Worm (Caenorhabditis elegans) whole organism, young adult: ENCODE data around the gene Y54E2A.9.

Experiments
- B0261.1 ChIP-seq: sonication (generic microtip); optimal IDR thresholded peaks from 2 replicates; lab custom pipeline; 2016; ENCODE audit warnings: mild to moderate bottlenecking, missing genetic modification characterization, moderate library complexity, missing compliant biosample characterization
- B0336.3 ChIP-seq: fragments of 200-800 bp; sonication (Bioruptor generic); IDR thresholded peaks from 2 replicates; pipeline ENCODE4 v1.3.6; 2022; ENCODE audit warnings: missing genetic modification characterization, missing compliant biosample characterization
- C06A6.2 ChIP-seq: fragments of 200-800 bp; sonication (Bioruptor generic); conservative IDR thresholded peaks from 2 replicates; pipeline ENCODE4 v1.3.6; 2022; ENCODE audit warnings: missing genetic modification characterization, missing compliant biosample characterization
- F49E8.2 ChIP-seq: sonication (generic microtip); optimal IDR thresholded peaks from 3 replicates; lab custom pipeline; 2017; ENCODE audit warnings: missing genetic modification characterization, mild to moderate bottlenecking, missing compliant biosample characterization, antibody characterized with exemption, moderate library complexity; ENCODE audit not compliant: insufficient read depth
- F55B11.4 ChIP-seq: sonication (generic microtip); optimal IDR thresholded peaks from 2 replicates; lab custom pipeline; 2016; ENCODE audit warnings: missing compliant biosample characterization, missing genetic modification characterization, borderline replicate concordance; ENCODE audit not compliant: insufficient read depth
- Y53F4B.3 ChIP-seq: fragments of 200-800 bp; sonication (Bioruptor generic); IDR thresholded peaks from 2 replicates; pipeline ENCODE4 v1.3.6; 2022; ENCODE audit warnings: missing genetic modification reagents, missing genetic modification characterization, missing compliant biosample characterization
- Y53G8AR.9 ChIP-seq: fragments of 200-800 bp; sonication (Bioruptor generic); conservative IDR thresholded peaks from 2 replicates; pipeline ENCODE4 v1.3.6; 2022; ENCODE audit warnings: missing genetic modification reagents, missing genetic modification characterization, missing compliant biosample characterization
- Y56A3A.18 ChIP-seq: fragments of 200-800 bp; sonication (Bioruptor generic); IDR thresholded peaks from 2 replicates; pipeline ENCODE4 v1.3.6; 2022; ENCODE audit warnings: missing genetic modification reagents, missing genetic modification characterization, missing compliant biosample characterization
- ZK185.1 ChIP-seq: sonication (generic microtip); optimal IDR thresholded peaks from 2 replicates; lab custom pipeline; 2016; ENCODE audit warnings: mild to moderate bottlenecking, missing genetic modification characterization, missing compliant biosample characterization; ENCODE audit not compliant: poor library complexity, severe bottlenecking
- athp-1 ChIP-seq: sonication (generic microtip); optimal IDR thresholded peaks from 2 replicates; lab custom pipeline; 2017; ENCODE audit warnings: mild to moderate bottlenecking, missing genetic modification characterization, missing compliant biosample characterization
- ccch-3 ChIP-seq: fragments of 200-800 bp; sonication (Bioruptor generic); optimal IDR thresholded peaks from 2 replicates; lab custom pipeline; 2018; ENCODE audit warnings: mild to moderate bottlenecking, missing genetic modification characterization, missing compliant biosample characterization
- cebp-1 ChIP-seq, 2 experiments: fragments of 200-800 bp in 1 of 2; sonication (Bioruptor generic) in 1 of 2; sonication (generic microtip) in 1 of 2; IDR thresholded peaks in 1 of 2; optimal IDR thresholded peaks in 1 of 2; 2 replicates each; pipeline versions ENCODE4 v1.3.6 to Lab custom; 2017 to 2022; ENCODE audit warnings: missing compliant biosample characterization in 2 of 2, missing genetic modification characterization in 2 of 2, mild to moderate bottlenecking in 1 of 2, missing genetic modification reagents in 1 of 2, moderate library complexity in 1 of 2
- cebp-2 ChIP-seq: fragments of 200-800 bp; sonication (Bioruptor generic); IDR thresholded peaks from 2 replicates; pipeline ENCODE4 v1.3.6; 2022; ENCODE audit warnings: missing genetic modification characterization, missing compliant biosample characterization
- ceh-58 ChIP-seq: fragments of 200-800 bp; sonication (Bioruptor generic); IDR thresholded peaks from 2 replicates; pipeline ENCODE4 v1.3.6; 2022; ENCODE audit warnings: missing genetic modification characterization, missing compliant biosample characterization
- ceh-79 ChIP-seq: sonication (generic microtip); optimal IDR thresholded peaks from 2 replicates; lab custom pipeline; 2017; ENCODE audit warnings: mild to moderate bottlenecking, missing genetic modification characterization, missing compliant biosample characterization
- die-1 ChIP-seq: sonication (generic microtip); optimal IDR thresholded peaks from 2 replicates; lab custom pipeline; 2016; ENCODE audit warnings: missing genotype, mild to moderate bottlenecking, missing genetic modification characterization, missing compliant biosample characterization
- dox-1 ChIP-seq: fragments of 200-800 bp; sonication (Bioruptor generic); IDR thresholded peaks from 2 replicates; pipeline ENCODE4 v1.3.6; 2022; ENCODE audit warnings: missing genetic modification reagents, missing genetic modification characterization, missing compliant biosample characterization
- dpl-1 ChIP-seq: fragments of 150-350 bp; optimal IDR thresholded peaks from 2 replicates; lab custom pipeline; 2014; ENCODE audit warnings: missing biosample characterization, missing genetic modification reagents, missing genetic modification characterization
- efl-1 ChIP-seq: fragments of 150-350 bp; optimal IDR thresholded peaks from 2 replicates; lab custom pipeline; 2014; ENCODE audit warnings: missing biosample characterization, missing genetic modification reagents, missing genetic modification characterization
- fkh-3 ChIP-seq: sonication (generic microtip); optimal IDR thresholded peaks from 2 replicates; lab custom pipeline; 2016; ENCODE audit warnings: mild to moderate bottlenecking, missing genetic modification characterization, missing compliant biosample characterization
- gei-17 ChIP-seq: fragments of 200-800 bp; sonication (Bioruptor generic); optimal IDR thresholded peaks from 2 replicates; lab custom pipeline; 2018; ENCODE audit warnings: mild to moderate bottlenecking, missing genetic modification characterization, missing compliant biosample characterization
- hsf-1 ChIP-seq: fragments of 200-800 bp; sonication (Bioruptor generic); IDR thresholded peaks from 2 replicates; pipeline ENCODE4 v1.3.6; 2022; ENCODE audit warnings: missing genetic modification reagents, missing genetic modification characterization, missing compliant biosample characterization
- let-526 ChIP-seq: fragments of 200-800 bp; sonication (Bioruptor generic); IDR thresholded peaks from 2 replicates; pipeline ENCODE4 v1.3.6; 2022; ENCODE audit warnings: missing genetic modification reagents, missing genetic modification characterization, missing compliant biosample characterization
- lin-26 ChIP-seq: fragments of 200-800 bp; sonication (Bioruptor generic); IDR thresholded peaks from 2 replicates; pipeline ENCODE4 v1.3.6; 2022; ENCODE audit warnings: missing genetic modification reagents, missing genetic modification characterization, missing compliant biosample characterization
- lin-35 ChIP-seq, 3 experiments: fragments of 150-350 bp in 2 of 3; sonication (generic microtip) in 1 of 3; optimal IDR thresholded peaks; 2 replicates each; lab custom pipeline; 2014 to 2018; ENCODE audit warnings: missing biosample characterization in 3 of 3, missing genetic modification characterization in 3 of 3, missing genetic modification reagents in 3 of 3
- madf-6 ChIP-seq: fragments of 200-800 bp; sonication (Bioruptor generic); IDR thresholded peaks from 2 replicates; pipeline ENCODE4 v1.3.6; 2022; ENCODE audit warnings: missing genetic modification reagents, missing genetic modification characterization, missing compliant biosample characterization
- madf-8 ChIP-seq: fragments of 200-800 bp; sonication (Bioruptor generic); conservative IDR thresholded peaks from 2 replicates; pipeline ENCODE4 v1.3.6; 2022; ENCODE audit warnings: missing genetic modification reagents, missing genetic modification characterization, missing compliant biosample characterization
- mcd-1 ChIP-seq: fragments of 200-800 bp; sonication (Bioruptor generic); IDR thresholded peaks from 2 replicates; pipeline ENCODE4 v1.3.6; 2022; ENCODE audit warnings: missing genetic modification reagents, missing genetic modification characterization, missing compliant biosample characterization
- mel-28 ChIP-seq: sonication (generic microtip); optimal IDR thresholded peaks from 2 replicates; lab custom pipeline; 2016; ENCODE audit warnings: borderline replicate concordance, mild to moderate bottlenecking, missing genetic modification characterization, missing compliant biosample characterization
- nhr-179 ChIP-seq: sonication (generic microtip); optimal IDR thresholded peaks from 2 replicates; lab custom pipeline; 2016; ENCODE audit warnings: mild to moderate bottlenecking, missing genetic modification characterization, missing compliant biosample characterization
- pha-4 ChIP-seq: fragments of 150-350 bp; sonication (generic microtip); optimal IDR thresholded peaks from 2 replicates; lab custom pipeline; 2014; ENCODE audit warnings: missing biosample characterization, missing genetic modification reagents, missing genetic modification characterization
- rcor-1 ChIP-seq: fragments of 200-800 bp; sonication (Bioruptor generic); IDR thresholded peaks from 2 replicates; pipeline ENCODE4 v1.3.6; 2022; ENCODE audit warnings: missing genetic modification reagents, missing genetic modification characterization, missing compliant biosample characterization
- repo-1 ChIP-seq: sonication (generic microtip); optimal IDR thresholded peaks from 2 replicates; lab custom pipeline; 2017; ENCODE audit warnings: mild to moderate bottlenecking, missing genetic modification characterization, missing compliant biosample characterization
- rpc-1 ChIP-seq, 2 experiments: fragments of 150-350 bp in 1 of 2; sonication (generic microtip) in 1 of 2; optimal IDR thresholded peaks; 2 replicates each; lab custom pipeline; 2014 to 2018; ENCODE audit warnings: missing biosample characterization in 1 of 2, missing genetic modification characterization in 1 of 2, missing genetic modification reagents in 1 of 2, missing genotype in 1 of 2
- snpc-1.1 ChIP-seq: sonication (generic microtip); optimal IDR thresholded peaks from 2 replicates; lab custom pipeline; 2017; ENCODE audit warnings: missing genetic modification characterization, mild to moderate bottlenecking, missing compliant biosample characterization, antibody characterized with exemption, moderate library complexity, missing genotype, missing genetic modification reagents; ENCODE audit not compliant: insufficient read depth
- snpc-3.4 ChIP-seq: sonication (generic microtip); optimal IDR thresholded peaks from 2 replicates; lab custom pipeline; 2017; ENCODE audit warnings: missing genetic modification characterization, mild to moderate bottlenecking, missing compliant biosample characterization, antibody characterized with exemption, moderate library complexity, missing genotype, missing genetic modification reagents
- snpc-4 ChIP-seq, 5 experiments: fragments of 150-350 bp in 1 of 5; sonication (generic microtip) in 4 of 5; optimal IDR thresholded peaks; 2 replicates each; lab custom pipeline; 2014 to 2018; ENCODE audit warnings: missing genetic modification characterization in 5 of 5, missing biosample characterization in 3 of 5, antibody characterized with exemption in 2 of 5, mild to moderate bottlenecking in 2 of 5, missing compliant biosample characterization in 2 of 5, missing genotype in 2 of 5, moderate library complexity in 2 of 5, missing genetic modification reagents in 1 of 5
- tlf-1 ChIP-seq: fragments of 200-800 bp; sonication (Bioruptor generic); optimal IDR thresholded peaks from 2 replicates; lab custom pipeline; 2018; ENCODE audit warnings: mild to moderate bottlenecking, missing genetic modification characterization, missing compliant biosample characterization
- unc-130 ChIP-seq: sonication (generic microtip); optimal IDR thresholded peaks from 2 replicates; lab custom pipeline; 2016; ENCODE audit warnings: missing genetic modification reagents, missing genetic modification characterization, missing compliant biosample characterization
- unc-62 ChIP-seq: fragments of 150-350 bp; optimal IDR thresholded peaks from 2 replicates; lab custom pipeline; 2014; ENCODE audit warnings: missing biosample characterization, missing genetic modification reagents, missing genetic modification characterization
- xnd-1 ChIP-seq: sonication (generic microtip); optimal IDR thresholded peaks from 2 replicates; lab custom pipeline; 2016; ENCODE audit warnings: missing genotype, missing genetic modification reagents, missing genetic modification characterization, missing compliant biosample characterization
- ztf-18 ChIP-seq: sonication (generic microtip); optimal IDR thresholded peaks from 2 replicates; lab custom pipeline; 2016; ENCODE audit warnings: missing genotype, mild to moderate bottlenecking, missing genetic modification characterization, missing compliant biosample characterization
- ztf-25 ChIP-seq: fragments of 200-800 bp; sonication (Bioruptor generic); IDR thresholded peaks from 2 replicates; pipeline ENCODE4 v1.3.6; 2022; ENCODE audit warnings: missing genetic modification reagents, missing genetic modification characterization, missing compliant biosample characterization
- ztf-26 ChIP-seq: sonication (generic microtip); optimal IDR thresholded peaks from 2 replicates; lab custom pipeline; 2017; ENCODE audit warnings: missing genetic modification characterization, missing compliant biosample characterization
- ztf-6 ChIP-seq: fragments of 200-800 bp; sonication (Bioruptor generic); IDR thresholded peaks from 2 replicates; pipeline ENCODE4 v1.3.6; 2022; ENCODE audit warnings: missing genetic modification reagents, missing genetic modification characterization, missing compliant biosample characterization

Gene Y54E2A.9

ce11 chrII:14814894-14815568, 29.2 kb upstream of the Y54E2A.9 start, which contains the start of gene W01D2.1:
TSS of gene W01D2.1 (plus strand) at chrII:14815518.
- TF ChIP-seq Y56A3A.18 (GFP tag; lab: Robert Waterston, UW) (no peak), dox-1 (peak; percentile 6; the same call in 1 of the 2 replicates), lin-26 (GFP tag; lab: Robert Waterston, UW) (no peak), nhr-179 (tag; lab: Kevin White, UChicago) (no peak), cebp-2 (GFP tag; lab: Robert Waterston, UW) (no peak), let-526 (GFP tag; lab: Robert Waterston, UW) (no peak), Y53F4B.3 (GFP tag; lab: Robert Waterston, UW) (no peak), ccch-3 (GFP tag; lab: Kevin White, UChicago) (no peak), C06A6.2 (no peak), ztf-6 (GFP tag; lab: Robert Waterston, UW) (no peak), cebp-1 (GFP tag; IDR thresholded peaks at IDR 0.05; lab: Robert Waterston, UW) (no peak), cebp-1 (tag; optimal IDR thresholded peaks at IDR 0.05; lab: Kevin White, UChicago) (peak; percentile 27), mcd-1 (GFP tag; lab: Robert Waterston, UW) (0 out of 2 replicates have a peak, but pooled peaks have one; percentile 36), ceh-58 (GFP tag; lab: Robert Waterston, UW) (no peak), gei-17 (no peak), B0261.1 (tag; lab: Kevin White, UChicago) (no peak), snpc-3.4 (tag; lab: Kevin White, UChicago) (no peak), Y53G8AR.9 (GFP tag; lab: Robert Waterston, UW) (no peak), ztf-25 (GFP tag; lab: Robert Waterston, UW) (no peak), rpc-1 (optimal IDR thresholded peaks at IDR 0.05; lab: Kevin White, UChicago) (no peak), rpc-1 (tag; optimal IDR thresholded peaks at IDR 0.05; lab: Kevin White, UChicago) (no peak), athp-1 (tag; lab: Kevin White, UChicago) (no peak), snpc-4 (GFP tag; optimal IDR thresholded peaks at IDR 0.05; lab: Kevin White, UChicago) (no peak), snpc-4 (tag; optimal IDR thresholded peaks at IDR 0.05; lab: Kevin White, UChicago) (peak in 3 of 4 experiments; percentile 28 to 60 (median 50)), madf-8 (GFP tag; lab: Robert Waterston, UW) (no peak), fkh-3 (tag; lab: Kevin White, UChicago) (no peak), pha-4 (tag; lab: Kevin White, UChicago) (no peak), efl-1 (GFP tag; lab: Kevin White, UChicago) (peak; percentile 67), dpl-1 (GFP tag; lab: Kevin White, UChicago) (peak; percentile 65), lin-35 (GFP tag; optimal IDR thresholded peaks at IDR 0.05; lab: Kevin White, UChicago) (peak in 1 of 3 experiments; percentile 64), snpc-1.1 (tag; lab: Kevin White, UChicago) (no peak), die-1 (no peak), B0336.3 (GFP tag; lab: Robert Waterston, UW) (peak; percentile 48; the same call in 1 of the 2 replicates), xnd-1 (tag; lab: Kevin White, UChicago) (peak; percentile 6), mel-28 (no peak), ztf-18 (tag; lab: Kevin White, UChicago) (no peak), F49E8.2 (tag; lab: Kevin White, UChicago) (peak; percentile 19), hsf-1 (peak; percentile 39; the same call in 1 of the 2 replicates), madf-6 (GFP tag; lab: Robert Waterston, UW) (peak; percentile 68), rcor-1 (no peak), unc-62 (no peak), F55B11.4 (tag; lab: Kevin White, UChicago) (no peak), repo-1 (tag; lab: Kevin White, UChicago) (no peak), ZK185.1 (tag; lab: Kevin White, UChicago) (peak; percentile 30), tlf-1 (no peak), unc-130 (GFP tag; lab: Kevin White, UChicago) (no peak), ceh-79 (no peak), ztf-26 (no peak)
